Fruit fly (Drosophila melanogaster): ENCODE data around the gene CG4572.

CG4572 gene

DNA sequence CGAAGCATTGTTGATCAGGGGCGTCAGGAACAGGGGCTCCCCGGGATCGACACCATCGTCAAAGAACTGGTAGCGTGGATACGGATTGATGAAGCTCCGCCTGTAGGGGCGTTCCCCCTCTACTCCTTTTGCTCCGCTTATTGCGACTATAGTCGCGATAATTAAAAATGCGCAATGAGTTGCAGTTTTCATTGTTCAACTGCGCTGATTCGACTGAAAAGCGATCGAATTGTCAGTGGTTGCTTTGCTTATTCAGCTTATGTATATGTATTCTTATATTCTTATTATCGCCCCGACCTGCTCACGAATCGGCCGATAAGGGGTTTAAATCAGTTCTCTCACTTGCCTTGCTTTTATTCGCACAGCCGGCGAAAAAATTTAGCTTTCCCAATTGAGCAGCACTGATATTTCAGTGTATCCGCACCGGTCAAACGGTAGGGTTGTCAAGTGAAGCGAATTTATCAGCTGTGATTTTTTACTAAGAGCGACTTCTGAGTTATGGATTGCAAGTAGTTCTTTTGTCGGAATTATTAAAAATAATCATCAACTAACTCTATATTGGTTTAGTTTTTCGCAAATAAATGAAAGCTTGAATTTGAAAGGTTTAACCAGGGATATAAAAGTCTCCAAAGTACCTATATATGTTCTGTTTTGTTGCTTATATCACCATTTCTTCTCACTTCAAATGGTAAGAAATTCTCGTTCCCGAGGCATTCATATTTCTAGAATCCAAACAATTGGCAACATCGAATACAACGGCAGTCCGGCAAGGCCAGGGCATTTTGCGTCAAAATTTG lies at the start of gene CG4572, which contains the start of gene CG4686 (continued):
- TF ChIP-seq Kr (GFP tag; optimal IDR thresholded peaks at IDR 0.05) (no peak), pho (GFP tag; optimal IDR thresholded peaks at IDR 0.05) (peak; percentile 90), Opbp (GFP tag; IDR thresholded peaks at IDR 0.05; ENCODE audit: partially characterized antibody) (no peak), al (GFP tag; IDR thresholded peaks at IDR 0.05) (peak; percentile 83), CG10979 (tag; optimal IDR thresholded peaks at IDR 0.05) (peak; percentile 61), BtbVII (GFP tag; optimal IDR thresholded peaks at IDR 0.05) (peak; percentile 53), CG7786 (GFP tag; optimal IDR thresholded peaks at IDR 0.05) (peak; percentile 71), nmo (GFP tag; optimal IDR thresholded peaks at IDR 0.05) (peak; percentile 83), Ptx1 (GFP tag; IDR thresholded peaks at IDR 0.05) (peak; percentile 91), z (GFP tag; IDR thresholded peaks at IDR 0.05) (no peak), peb (GFP tag; IDR thresholded peaks at IDR 0.05) (0 out of 2 replicates have a peak, but pooled peaks have one; percentile 35), cas (GFP tag; IDR thresholded peaks at IDR 0.05) (peak; percentile 58; the same call in 1 of the 2 replicates), ham (GFP tag; IDR thresholded peaks at IDR 0.05) (no peak), H15 (GFP tag; IDR thresholded peaks at IDR 0.05) (peak; percentile 76), eve (GFP tag; optimal IDR thresholded peaks at IDR 0.05) (no peak), CG4282 (GFP tag; optimal IDR thresholded peaks at IDR 0.05) (peak; percentile 57), fd102C (GFP tag; optimal IDR thresholded peaks at IDR 0.05) (no peak), Hmx (GFP tag; optimal IDR thresholded peaks at IDR 0.05) (peak; percentile 61), amos (GFP tag; IDR thresholded peaks at IDR 0.05; ENCODE audit: partially characterized antibody) (no peak), Dek (tag; optimal IDR thresholded peaks at IDR 0.05) (peak; percentile 72), schlank (tag; optimal IDR thresholded peaks at IDR 0.05) (peak; percentile 31), CG11504 (tag; optimal IDR thresholded peaks at IDR 0.05) (no peak), unc-4 (GFP tag; IDR thresholded peaks at IDR 0.05; ENCODE audit: partially characterized antibody) (0 out of 2 replicates have a peak, but pooled peaks have one; percentile 39), usp (GFP tag; optimal IDR thresholded peaks at IDR 0.05) (no peak), CG11695 (GFP tag; IDR thresholded peaks at IDR 0.05) (peak; percentile 87; the same call in 2 of the 3 replicates), Eip74EF (GFP tag; optimal IDR thresholded peaks at IDR 0.05) (no peak), odd (GFP tag; optimal IDR thresholded peaks at IDR 0.05) (peak; percentile 48), MBD-R2 (GFP tag; IDR thresholded peaks at IDR 0.05) (peak; percentile 60), Dll (GFP tag; IDR thresholded peaks at IDR 0.05; ENCODE audit: partially characterized antibody) (peak; percentile 56; the same call in 1 of the 4 replicates), H2.0 (GFP tag; IDR thresholded peaks at IDR 0.05) (no peak; the same call in 1 of the 2 replicates), Dip2 (GFP tag; IDR thresholded peaks at IDR 0.05) (no peak), CG12299 (tag; optimal IDR thresholded peaks at IDR 0.05) (no peak), cwo (GFP tag; optimal IDR thresholded peaks at IDR 0.05) (peak; percentile 57), tx (GFP tag; optimal IDR thresholded peaks at IDR 0.05) (peak; percentile 78), Myb (GFP tag; optimal IDR thresholded peaks at IDR 0.05) (peak; percentile 64), CG11093 (GFP tag; IDR thresholded peaks at IDR 0.05) (peak; percentile 61; the same call in 1 of the 3 replicates), CG13775 (GFP tag; optimal IDR thresholded peaks at IDR 0.05) (peak; percentile 74), CG14860 (GFP tag; IDR thresholded peaks at IDR 0.05; ENCODE audit: partially characterized antibody) (no peak), Sin3A (optimal IDR thresholded peaks at IDR 0.05) (peak; percentile 68), Fer1 (GFP tag; optimal IDR thresholded peaks at IDR 0.05) (peak; percentile 75), Ravus (GFP tag; IDR thresholded peaks at IDR 0.05) (no peak), CG1602 (GFP tag; optimal IDR thresholded peaks at IDR 0.05) (peak; percentile 74), MTF-1 (GFP tag; optimal IDR thresholded peaks at IDR 0.05; ENCODE audit: borderline replicate concordance) (no peak), Trl (optimal IDR thresholded peaks at IDR 0.05) (no peak), Trl (GFP tag; optimal IDR thresholded peaks at IDR 0.05) (peak; percentile 77), Hand (GFP tag; optimal IDR thresholded peaks at IDR 0.05) (no peak), CG31365 (tag; optimal IDR thresholded peaks at IDR 0.05) (no peak), CG13624 (GFP tag; optimal IDR thresholded peaks at IDR 0.05) (peak; percentile 96), vvl (GFP tag; IDR thresholded peaks at IDR 0.05) (peak; percentile 71; the same call in 1 of the 2 replicates)
